Fruit fly (Drosophila melanogaster) whole organism, embryonic: Measurements from ENCODE around the gene Ac76E.

Source experiments
- CG11398 ChIP-seq: fragments of 200-800 bp; sonication (Bioruptor generic); optimal IDR thresholded peaks from 2 replicates; lab custom pipeline; 2016; ENCODE audit warnings: missing biosample characterization, missing genetic modification characterization
- CG1233 ChIP-seq: fragments of 200-800 bp; sonication (Bioruptor generic); optimal IDR thresholded peaks from 4 replicates; lab custom pipeline; 2018; ENCODE audit warnings: missing biosample characterization, mild to moderate bottlenecking, missing genetic modification characterization
- CG14965 ChIP-seq: fragments of 200-800 bp; sonication (Bioruptor generic); optimal IDR thresholded peaks from 2 replicates; lab custom pipeline; 2016; ENCODE audit warnings: missing biosample characterization, missing genetic modification characterization, borderline replicate concordance
- CG15601 ChIP-seq: fragments of 200-800 bp; sonication (Bioruptor generic); optimal IDR thresholded peaks from 3 replicates; lab custom pipeline; 2019; ENCODE audit warnings: missing biosample characterization, mild to moderate bottlenecking, missing genetic modification characterization, moderate library complexity
- CG1832 ChIP-seq: fragments of 200-800 bp; sonication (Bioruptor generic); optimal IDR thresholded peaks from 2 replicates; lab custom pipeline; 2017; ENCODE audit warnings: missing biosample characterization, mild to moderate bottlenecking, missing genetic modification characterization, inconsistent platforms
- CG2875 ChIP-seq: fragments of 200-800 bp; sonication (Bioruptor generic); optimal IDR thresholded peaks from 2 replicates; lab custom pipeline; 2017; ENCODE audit warnings: missing biosample characterization, mild to moderate bottlenecking, missing genetic modification characterization, missing genetic modification reagents
- CG31441 ChIP-seq: fragments of 200-800 bp; sonication (Bioruptor generic); IDR thresholded peaks from 2 replicates; pipeline ENCODE4 v1.3.6; 2022; ENCODE audit warnings: missing biosample characterization, missing genetic modification characterization
- CG33557 ChIP-seq: fragments of 200-800 bp; sonication (Bioruptor generic); optimal IDR thresholded peaks from 2 replicates; lab custom pipeline; 2019; ENCODE audit warnings: missing biosample characterization, mild to moderate bottlenecking, missing genetic modification characterization, moderate library complexity
- CG4424 ChIP-seq: fragments of 200-800 bp; sonication (Bioruptor generic); optimal IDR thresholded peaks from 3 replicates; lab custom pipeline; 2016; ENCODE audit warnings: missing biosample characterization, missing genetic modification characterization
- CG6854 ChIP-seq: fragments of 200-800 bp; sonication (Bioruptor generic); optimal IDR thresholded peaks from 3 replicates; lab custom pipeline; 2017; ENCODE audit warnings: missing biosample characterization, mild to moderate bottlenecking, missing genetic modification characterization
- CG7372 ChIP-seq: fragments of 200-800 bp; sonication (Bioruptor generic); IDR thresholded peaks from 2 replicates; pipeline ENCODE4 v1.3.6; 2022; ENCODE audit warnings: missing biosample characterization, missing genetic modification characterization
- CG7745 ChIP-seq: fragments of 200-800 bp; sonication (Bioruptor generic); optimal IDR thresholded peaks from 2 replicates; lab custom pipeline; 2018; ENCODE audit warnings: missing biosample characterization, mild to moderate bottlenecking, missing genetic modification characterization, moderate library complexity
- CG7963 ChIP-seq: fragments of 200-800 bp; sonication (Bioruptor generic); IDR thresholded peaks from 3 replicates; pipeline ENCODE4 v1.3.6; 2022; ENCODE audit warnings: missing biosample characterization, missing genetic modification characterization; ENCODE audit not compliant: partially characterized antibody
- CG8478 ChIP-seq: fragments of >200 bp; optimal IDR thresholded peaks from 2 replicates; lab custom pipeline; 2018
- CG8944 ChIP-seq: fragments of 200-800 bp; sonication (Bioruptor generic); optimal IDR thresholded peaks from 3 replicates; lab custom pipeline; 2016; ENCODE audit warnings: missing biosample characterization, missing genetic modification characterization
- D19A ChIP-seq: fragments of 200-800 bp; optimal IDR thresholded peaks from 3 replicates; lab custom pipeline; 2019; ENCODE audit warnings: missing biosample characterization, mild to moderate bottlenecking, missing genetic modification characterization, moderate library complexity
- Deaf1 ChIP-seq: fragments of 200-800 bp; optimal IDR thresholded peaks from 3 replicates; lab custom pipeline; 2019; ENCODE audit warnings: missing biosample characterization, mild to moderate bottlenecking, missing genetic modification characterization, moderate library complexity
- Dip3 ChIP-seq: fragments of 200-800 bp; sonication (Bioruptor generic); optimal IDR thresholded peaks from 3 replicates; lab custom pipeline; 2016; ENCODE audit warnings: missing biosample characterization, missing genetic modification characterization
- GATAe ChIP-seq: fragments of 200-800 bp; sonication (Bioruptor generic); conservative IDR thresholded peaks from 2 replicates; pipeline ENCODE4 v1.3.6; 2022; ENCODE audit warnings: missing biosample characterization, missing genetic modification characterization
- Gsc ChIP-seq: fragments of 200-800 bp; sonication (Bioruptor generic); IDR thresholded peaks from 2 replicates; pipeline ENCODE4 v1.3.6; 2022; ENCODE audit warnings: missing biosample characterization, missing genetic modification characterization
- H2.0 ChIP-seq: fragments of 200-800 bp; sonication (Bioruptor generic); IDR thresholded peaks from 2 replicates; pipeline ENCODE4 v1.3.6; 2022; ENCODE audit warnings: missing biosample characterization, missing genetic modification characterization
- HmgD ChIP-seq: fragments of 200-800 bp; sonication (Bioruptor generic); optimal IDR thresholded peaks from 3 replicates; lab custom pipeline; 2016; ENCODE audit warnings: missing biosample characterization, missing genetic modification characterization
- Hr51 ChIP-seq, 2 experiments: fragments of 200-800 bp; sonication (Bioruptor generic); optimal IDR thresholded peaks; 2 replicates in 1 of 2; 3 replicates in 1 of 2; lab custom pipeline; 2016 to 2018; ENCODE audit warnings: missing biosample characterization in 2 of 2, missing genetic modification characterization in 2 of 2, mild to moderate bottlenecking in 1 of 2, moderate library complexity in 1 of 2
- MBD-R2 ChIP-seq: fragments of 200-800 bp; sonication (Bioruptor generic); IDR thresholded peaks from 2 replicates; pipeline ENCODE4 v1.3.6; 2022; ENCODE audit warnings: missing biosample characterization, missing genetic modification characterization
- Six4 ChIP-seq: fragments of 200-800 bp; sonication (Bioruptor generic); optimal IDR thresholded peaks from 2 replicates; lab custom pipeline; 2016; ENCODE audit warnings: missing biosample characterization, missing genetic modification characterization
- Trl ChIP-seq, 3 experiments: fragments of >200 bp in 2 of 3; fragments of 200-800 bp in 1 of 3; sonication (Bioruptor generic) in 1 of 3; optimal IDR thresholded peaks; 2 replicates in 1 of 3; 3 replicates in 2 of 3; lab custom pipeline; 2016 to 2017; ENCODE audit warnings: missing biosample characterization in 1 of 3, missing genetic modification characterization in 1 of 3
- Xbp1 ChIP-seq: fragments of 200-800 bp; sonication (Bioruptor generic); optimal IDR thresholded peaks from 3 replicates; lab custom pipeline; 2016; ENCODE audit warnings: missing biosample characterization, mild to moderate bottlenecking, missing genetic modification characterization
- ase ChIP-seq: fragments of 200-800 bp; sonication (Bioruptor generic); IDR thresholded peaks from 3 replicates; pipeline ENCODE4 v1.3.6; 2022; ENCODE audit warnings: missing biosample characterization, missing genetic modification characterization
- cato ChIP-seq: fragments of 200-800 bp; sonication (Bioruptor generic); optimal IDR thresholded peaks from 2 replicates; lab custom pipeline; 2016; ENCODE audit warnings: missing biosample characterization, missing genetic modification characterization, borderline replicate concordance
- dati ChIP-seq: fragments of 200-800 bp; sonication (Bioruptor generic); IDR thresholded peaks from 2 replicates; pipeline ENCODE4 v1.3.6; 2022; ENCODE audit warnings: missing biosample characterization, missing genetic modification characterization
- dysf ChIP-seq: fragments of 200-800 bp; sonication (Bioruptor generic); IDR thresholded peaks from 3 replicates; pipeline ENCODE4 v1.3.6; 2022; ENCODE audit warnings: missing biosample characterization, missing genetic modification characterization
- ewg ChIP-seq: fragments of 200-800 bp; sonication (Bioruptor generic); optimal IDR thresholded peaks from 3 replicates; lab custom pipeline; 2017; ENCODE audit warnings: mild to moderate bottlenecking, missing biosample characterization, missing genetic modification reagents, missing genetic modification characterization
- fd102C ChIP-seq: fragments of 200-800 bp; sonication (Bioruptor generic); optimal IDR thresholded peaks from 2 replicates; lab custom pipeline; 2018; ENCODE audit warnings: missing biosample characterization, mild to moderate bottlenecking, missing genetic modification characterization, moderate library complexity
- gsb ChIP-seq: fragments of 200-800 bp; sonication (Bioruptor generic); IDR thresholded peaks from 2 replicates; pipeline ENCODE4 v1.3.6; 2022; ENCODE audit warnings: missing biosample characterization, missing genetic modification characterization
- jing ChIP-seq: fragments of 200-800 bp; sonication (Bioruptor generic); optimal IDR thresholded peaks from 2 replicates; lab custom pipeline; 2018; ENCODE audit warnings: missing biosample characterization, mild to moderate bottlenecking, missing genetic modification characterization
- kni ChIP-seq: fragments of 200-800 bp; sonication (Bioruptor generic); optimal IDR thresholded peaks from 3 replicates; lab custom pipeline; 2017; ENCODE audit warnings: mild to moderate bottlenecking, missing biosample characterization, missing genetic modification reagents, missing genetic modification characterization
- knrl ChIP-seq: fragments of 200-800 bp; sonication (Bioruptor generic); IDR thresholded peaks from 3 replicates; pipeline ENCODE4 v1.3.6; 2022; ENCODE audit warnings: missing biosample characterization, missing genetic modification characterization; ENCODE audit not compliant: partially characterized antibody
- lmd ChIP-seq: fragments of 200-800 bp; sonication (Bioruptor generic); IDR thresholded peaks from 2 replicates; pipeline ENCODE4 v1.3.6; 2022; ENCODE audit warnings: missing biosample characterization, missing genetic modification characterization
- lola ChIP-seq, 3 experiments: fragments of >200 bp in 2 of 3; fragments of 200-800 bp in 1 of 3; sonication (Bioruptor generic) in 1 of 3; optimal IDR thresholded peaks; 2 replicates each; lab custom pipeline; 2017 to 2019; ENCODE audit warnings: missing biosample characterization in 3 of 3, missing genetic modification characterization in 3 of 3, mild to moderate bottlenecking in 1 of 3, moderate library complexity in 1 of 3
- pita ChIP-seq: fragments of 200-800 bp; sonication (Bioruptor generic); optimal IDR thresholded peaks from 2 replicates; lab custom pipeline; 2017; ENCODE audit warnings: missing biosample characterization, mild to moderate bottlenecking, missing genetic modification characterization
- pzg ChIP-seq: fragments of 200-800 bp; sonication (Bioruptor generic); optimal IDR thresholded peaks from 3 replicates; lab custom pipeline; 2018; ENCODE audit warnings: missing biosample characterization, mild to moderate bottlenecking, missing genetic modification characterization, moderate library complexity
- row ChIP-seq: fragments of 200-800 bp; sonication (Bioruptor generic); IDR thresholded peaks from 3 replicates; pipeline ENCODE4 v1.3.6; 2022; ENCODE audit warnings: missing biosample characterization, missing genetic modification characterization
- sqz ChIP-seq: fragments of 200-800 bp; sonication (Bioruptor generic); optimal IDR thresholded peaks from 3 replicates; lab custom pipeline; 2018; ENCODE audit warnings: missing biosample characterization, mild to moderate bottlenecking, missing genetic modification characterization
- tap ChIP-seq: fragments of 200-800 bp; optimal IDR thresholded peaks from 3 replicates; lab custom pipeline; 2019; ENCODE audit warnings: missing biosample characterization, mild to moderate bottlenecking, missing genetic modification characterization, moderate library complexity
- tio ChIP-seq: fragments of 200-800 bp; sonication (Bioruptor generic); optimal IDR thresholded peaks from 2 replicates; lab custom pipeline; 2017; ENCODE audit warnings: missing biosample characterization, missing genetic modification characterization, inconsistent platforms
- tna ChIP-seq: fragments of 200-800 bp; sonication (Bioruptor generic); IDR thresholded peaks from 2 replicates; pipeline ENCODE4 v1.3.6; 2022; ENCODE audit warnings: missing biosample characterization, missing genetic modification characterization; ENCODE audit not compliant: partially characterized antibody
- ttk ChIP-seq: fragments of 200-800 bp; sonication (Bioruptor generic); IDR thresholded peaks from 2 replicates; pipeline ENCODE4 v2.1.2; 2022; ENCODE audit warnings: missing biosample characterization, missing genetic modification characterization
- tx ChIP-seq: fragments of 200-800 bp; sonication (Bioruptor generic); optimal IDR thresholded peaks from 2 replicates; lab custom pipeline; 2016; ENCODE audit warnings: missing biosample characterization, missing genetic modification characterization

Gene Ac76E

dm6 chr3L:19905427-19905826 is 33.7 kb upstream of the Ac76E start (continued):
- TF ChIP-seq fd102C (GFP tag; lab: Kevin White, UChicago) (no peak), lmd (GFP tag; lab: Robert Waterston, UW) (no peak), lola (GFP tag; optimal IDR thresholded peaks at IDR 0.05; lab: Kevin White, UChicago) (no peak), CG7372 (GFP tag; lab: Robert Waterston, UW) (no peak), CG8944 (GFP tag; lab: Kevin White, UChicago) (no peak), row (GFP tag; lab: Robert Waterston, UW) (peak; percentile 36; the same call in 1 of the 3 replicates), MBD-R2 (GFP tag; lab: Robert Waterston, UW) (no peak; the same call in 1 of the 2 replicates), ase (GFP tag; lab: Robert Waterston, UW) (no peak), jing (no peak), CG31441 (GFP tag; lab: Robert Waterston, UW) (no peak), tx (GFP tag; lab: Kevin White, UChicago) (no peak), Gsc (no peak), CG11398 (GFP tag; lab: Kevin White, UChicago) (no peak), CG33557 (no peak), CG8478 (lab: Kevin White, UChicago) (no peak), dati (GFP tag; lab: Robert Waterston, UW) (no peak), ewg (GFP tag; lab: Kevin White, UChicago) (no peak), HmgD (GFP tag; lab: Kevin White, UChicago) (no peak), pita (GFP tag; lab: Kevin White, UChicago) (no peak), H2.0 (GFP tag; lab: Robert Waterston, UW) (0 out of 2 replicates have a peak, but pooled peaks have one; percentile 8), tna (GFP tag; lab: Robert Waterston, UW) (no peak), dysf (GFP tag; lab: Robert Waterston, UW) (0 out of 3 replicates have a peak, but pooled peaks have one; percentile 34), Dip3 (GFP tag; lab: Kevin White, UChicago) (peak; percentile 31), tap (no peak), CG15601 (no peak), cato (GFP tag; lab: Kevin White, UChicago) (no peak), CG1233 (GFP tag; lab: Kevin White, UChicago) (no peak), CG2875 (GFP tag; lab: Kevin White, UChicago) (no peak), D19A (tag; lab: Kevin White, UChicago) (no peak), sqz (no peak), kni (GFP tag; lab: Kevin White, UChicago) (no peak), Xbp1 (GFP tag; lab: Kevin White, UChicago) (peak; percentile 40), CG1832 (GFP tag; lab: Kevin White, UChicago) (no peak), CG14965 (no peak), Hr51 (GFP tag; optimal IDR thresholded peaks at IDR 0.05; lab: Kevin White, UChicago) (peak in 1 of 2 experiments; percentile 43), Deaf1 (tag; lab: Kevin White, UChicago) (no peak), CG7963 (no peak), GATAe (GFP tag; lab: Robert Waterston, UW) (no peak), knrl (GFP tag; lab: Robert Waterston, UW) (no peak)
- TF ChIP-seq, all 482 proteins: peak for 54

dm6 chr3L:19906148-19906752 is 32.8 kb upstream of the Ac76E start:
- TF ChIP-seq CG4424 (GFP tag; lab: Kevin White, UChicago): no peak
- TF ChIP-seq tio: peak; percentile 7
- no peak for TF ChIP-seq CG7745 (tag; lab: Kevin White, UChicago)
- no peak for TF ChIP-seq tx (GFP tag; lab: Kevin White, UChicago)
- no peak for TF ChIP-seq ttk
- TF ChIP-seq row (GFP tag; lab: Robert Waterston, UW): 0 out of 3 replicates have a peak, but pooled peaks have one; percentile 13
- peak; percentile 28 for TF ChIP-seq CG6854 (GFP tag; lab: Kevin White, UChicago)
- no peak for TF ChIP-seq gsb (GFP tag; lab: Robert Waterston, UW)
- TF ChIP-seq pzg (GFP tag; lab: Kevin White, UChicago): no peak
- TF ChIP-seq Trl (optimal IDR thresholded peaks at IDR 0.05; lab: Kevin White, UChicago): peak in 1 of 2 experiments; percentile 29
- TF ChIP-seq Trl (GFP tag; optimal IDR thresholded peaks at IDR 0.05; lab: Kevin White, UChicago): no peak
- no peak for TF ChIP-seq Six4 (GFP tag; lab: Kevin White, UChicago)
- TF ChIP-seq, all 482 proteins: peak for 4
